Fruit fly (Drosophila melanogaster) whole organism, pupa: ENCODE results near the gene Cpr72Eb.

ENCODE experiments used
- CG10348 ChIP-seq: fragments of 200-800 bp; sonication (Bioruptor generic); IDR thresholded peaks from 2 replicates; pipeline ENCODE4 v1.3.6; 2022; ENCODE audit warnings: missing biosample characterization, missing genetic modification characterization
- CG12605 ChIP-seq: fragments of 200-800 bp; sonication (Bioruptor generic); IDR thresholded peaks from 2 replicates; pipeline ENCODE4 v1.3.6; 2022; ENCODE audit warnings: missing biosample characterization, missing genetic modification characterization
- CG13204 ChIP-seq: fragments of 200-800 bp; sonication (Bioruptor generic); optimal IDR thresholded peaks from 2 replicates; lab custom pipeline; 2018; ENCODE audit warnings: missing biosample characterization, mild to moderate bottlenecking, missing genetic modification characterization, moderate library complexity
- CG17806 ChIP-seq: fragments of 200-800 bp; sonication (Bioruptor generic); optimal IDR thresholded peaks from 2 replicates; lab custom pipeline; 2018; ENCODE audit warnings: missing biosample characterization, mild to moderate bottlenecking, missing genetic modification characterization, moderate library complexity
- CG34367 ChIP-seq: fragments of 200-800 bp; sonication (Bioruptor generic); optimal IDR thresholded peaks from 2 replicates; lab custom pipeline; 2018; ENCODE audit warnings: missing biosample characterization, mild to moderate bottlenecking, missing genetic modification characterization
- CG4496 ChIP-seq: fragments of 200-800 bp; sonication (Bioruptor generic); IDR thresholded peaks from 3 replicates; pipeline ENCODE4 v1.3.6; 2022; ENCODE audit warnings: missing biosample characterization, missing genetic modification characterization
- CG8159 ChIP-seq: fragments of 200-800 bp; sonication (Bioruptor generic); optimal IDR thresholded peaks from 3 replicates; lab custom pipeline; 2018; ENCODE audit warnings: missing biosample characterization, mild to moderate bottlenecking, missing genetic modification characterization, moderate library complexity
- CG8301 ChIP-seq: fragments of 200-800 bp; sonication (Bioruptor generic); optimal IDR thresholded peaks from 2 replicates; lab custom pipeline; 2018; ENCODE audit warnings: missing biosample characterization, mild to moderate bottlenecking, missing genetic modification characterization
- CG9948 ChIP-seq: fragments of 200-800 bp; sonication (Bioruptor generic); optimal IDR thresholded peaks from 2 replicates; lab custom pipeline; 2018; ENCODE audit warnings: missing biosample characterization, mild to moderate bottlenecking, missing genetic modification characterization, moderate library complexity
- D1 ChIP-seq: fragments of 200-800 bp; sonication (Bioruptor generic); optimal IDR thresholded peaks from 2 replicates; lab custom pipeline; 2018; ENCODE audit warnings: missing biosample characterization, mild to moderate bottlenecking, missing genetic modification characterization, moderate library complexity
- Ets98B ChIP-seq: fragments of 200-800 bp; sonication (Bioruptor generic); IDR thresholded peaks from 2 replicates; pipeline ENCODE4 v1.3.6; 2022; ENCODE audit warnings: missing biosample characterization, missing genetic modification characterization
- Snoo ChIP-seq: fragments of 200-800 bp; sonication (Bioruptor generic); optimal IDR thresholded peaks from 3 replicates; lab custom pipeline; 2017; ENCODE audit warnings: missing biosample characterization, mild to moderate bottlenecking, missing genetic modification characterization, inconsistent platforms
- fd96Ca ChIP-seq: fragments of 200-800 bp; sonication (Bioruptor generic); IDR thresholded peaks from 3 replicates; pipeline ENCODE4 v1.3.6; 2022; ENCODE audit warnings: missing biosample characterization, missing genetic modification characterization

dm6 chr3L:16369526-16369925 lies 4.8 kb downstream of the Cpr72Eb start, which contains the start of gene CG18814:
- TF ChIP-seq D1 = no peak
- no peak for TF ChIP-seq CG13204 (GFP tag; lab: Kevin White, UChicago)
- TF ChIP-seq CG9948 (tag; lab: Kevin White, UChicago) = no peak
- no peak for TF ChIP-seq CG10348 (GFP tag; lab: Robert Waterston, UW)
- TF ChIP-seq CG8301 = no peak
- no peak for TF ChIP-seq Ets98B (GFP tag; lab: Robert Waterston, UW)
- no peak for TF ChIP-seq Snoo (tag; lab: Kevin White, UChicago)
- no peak for TF ChIP-seq fd96Ca
- TF ChIP-seq CG4496 (GFP tag; lab: Robert Waterston, UW) = no peak
- TF ChIP-seq CG17806 (tag; lab: Kevin White, UChicago) = no peak
- TF ChIP-seq CG12605 = no peak
- no peak for TF ChIP-seq CG8159 (tag; lab: Kevin White, UChicago)
- TF ChIP-seq CG34367 = no peak
